Fruit fly (Drosophila melanogaster) whole organism, embryonic: ENCODE results near the gene Yp1.
A peak's percentile ranks its signal among the peaks of the same experiment; 100 is the strongest.

Experiments used
- Abd-B ChIP-seq: fragments of 200-800 bp; sonication (Bioruptor generic); optimal IDR thresholded peaks from 2 replicates; lab custom pipeline; 2018; ENCODE audit warnings: missing biosample characterization, mild to moderate bottlenecking, missing genetic modification characterization, moderate library complexity
- Adf1 ChIP-seq: fragments of 200-800 bp; sonication (Bioruptor generic); IDR thresholded peaks from 2 replicates; pipeline ENCODE4 v1.3.6; 2022; ENCODE audit warnings: missing biosample characterization, missing genetic modification characterization
- Atf-2 ChIP-seq: fragments of 200-800 bp; sonication (Bioruptor generic); optimal IDR thresholded peaks from 2 replicates; lab custom pipeline; 2016; ENCODE audit warnings: missing biosample characterization, missing genetic modification characterization
- Blimp-1 ChIP-seq: fragments of 200-800 bp; sonication (Bioruptor generic); optimal IDR thresholded peaks from 3 replicates; lab custom pipeline; 2018; ENCODE audit warnings: missing biosample characterization, missing genetic modification characterization, mild to moderate bottlenecking, moderate library complexity, missing genetic modification reagents
- CG10321 ChIP-seq: fragments of 200-800 bp; sonication (Bioruptor generic); IDR thresholded peaks from 2 replicates; pipeline ENCODE4 v1.3.6; 2022; ENCODE audit warnings: missing biosample characterization, missing genetic modification characterization
- CG10543 ChIP-seq: fragments of 200-800 bp; sonication (Bioruptor generic); optimal IDR thresholded peaks from 3 replicates; lab custom pipeline; 2017; ENCODE audit warnings: missing biosample characterization, mild to moderate bottlenecking, missing genetic modification characterization, moderate library complexity
- CG10959 ChIP-seq: fragments of 200-800 bp; sonication (Bioruptor generic); IDR thresholded peaks from 2 replicates; pipeline ENCODE4 v1.3.6; 2022; ENCODE audit warnings: missing biosample characterization, missing genetic modification characterization
- CG10979 ChIP-seq: fragments of 200-800 bp; sonication (Bioruptor generic); optimal IDR thresholded peaks from 2 replicates; lab custom pipeline; 2018; ENCODE audit warnings: missing biosample characterization, mild to moderate bottlenecking, missing genetic modification characterization, moderate library complexity
- CG12744 ChIP-seq: fragments of 200-800 bp; sonication (Bioruptor generic); optimal IDR thresholded peaks from 2 replicates; lab custom pipeline; 2016; ENCODE audit warnings: missing biosample characterization, missing genetic modification characterization
- CG13296 ChIP-seq: fragments of 200-800 bp; sonication (Bioruptor generic); optimal IDR thresholded peaks from 3 replicates; lab custom pipeline; 2018; ENCODE audit warnings: missing biosample characterization, mild to moderate bottlenecking, missing genetic modification characterization
- CG14050 ChIP-seq: fragments of 200-800 bp; sonication (Bioruptor generic); IDR thresholded peaks from 3 replicates; pipeline ENCODE4 v1.3.6; 2022; ENCODE audit warnings: missing biosample characterization, missing genetic modification characterization
- CG14667 ChIP-seq: fragments of 200-800 bp; sonication (Bioruptor generic); IDR thresholded peaks from 2 replicates; pipeline ENCODE4 v1.3.6; 2022; ENCODE audit warnings: missing biosample characterization, missing genetic modification characterization
- CG15011 ChIP-seq: fragments of 200-800 bp; sonication (Bioruptor generic); optimal IDR thresholded peaks from 3 replicates; lab custom pipeline; 2018; ENCODE audit warnings: missing biosample characterization, mild to moderate bottlenecking, missing genetic modification characterization
- CG16813 ChIP-seq: fragments of 200-800 bp; sonication (Bioruptor generic); IDR thresholded peaks from 3 replicates; pipeline ENCODE4 v1.3.6; 2022; ENCODE audit warnings: missing biosample characterization, missing genetic modification characterization; ENCODE audit not compliant: partially characterized antibody
- CG17186 ChIP-seq: fragments of 200-800 bp; sonication (Bioruptor generic); optimal IDR thresholded peaks from 3 replicates; lab custom pipeline; 2017; ENCODE audit warnings: missing biosample characterization, missing genetic modification reagents, missing genetic modification characterization
- CG30403 ChIP-seq: fragments of 200-800 bp; sonication (Bioruptor generic); optimal IDR thresholded peaks from 3 replicates; lab custom pipeline; 2016; ENCODE audit warnings: missing biosample characterization, missing genetic modification characterization
- CG32772 ChIP-seq: fragments of 200-800 bp; sonication (Bioruptor generic); IDR thresholded peaks from 2 replicates; pipeline ENCODE4 v1.3.6; 2022; ENCODE audit warnings: missing biosample characterization, missing genetic modification characterization
- CG4424 ChIP-seq: fragments of 200-800 bp; sonication (Bioruptor generic); optimal IDR thresholded peaks from 3 replicates; lab custom pipeline; 2016; ENCODE audit warnings: missing biosample characterization, missing genetic modification characterization
- CG6272 ChIP-seq: fragments of 200-800 bp; sonication (Bioruptor generic); IDR thresholded peaks from 2 replicates; pipeline ENCODE4 v1.3.6; 2022; ENCODE audit warnings: missing biosample characterization, missing genetic modification characterization
- CG6654 ChIP-seq: fragments of 200-800 bp; sonication (Bioruptor generic); optimal IDR thresholded peaks from 2 replicates; lab custom pipeline; 2017; ENCODE audit warnings: missing biosample characterization, mild to moderate bottlenecking, missing genetic modification characterization
- CG8089 ChIP-seq: fragments of 200-800 bp; sonication (Bioruptor generic); optimal IDR thresholded peaks from 3 replicates; lab custom pipeline; 2016; ENCODE audit warnings: missing biosample characterization, missing genetic modification characterization
- CoRest ChIP-seq: fragments of 200-800 bp; sonication (Bioruptor generic); optimal IDR thresholded peaks from 3 replicates; lab custom pipeline; 2018; ENCODE audit warnings: missing biosample characterization, mild to moderate bottlenecking, missing genetic modification characterization, moderate library complexity
- D19A ChIP-seq: fragments of 200-800 bp; optimal IDR thresholded peaks from 3 replicates; lab custom pipeline; 2019; ENCODE audit warnings: missing biosample characterization, mild to moderate bottlenecking, missing genetic modification characterization, moderate library complexity
- E2f1 ChIP-seq: fragments of 200-800 bp; sonication (Bioruptor generic); IDR thresholded peaks from 2 replicates; pipeline ENCODE4 v1.3.6; 2022; ENCODE audit warnings: missing biosample characterization, missing genetic modification characterization
- HLH54F ChIP-seq: fragments of 200-800 bp; sonication (Bioruptor generic); optimal IDR thresholded peaks from 3 replicates; lab custom pipeline; 2016; ENCODE audit warnings: missing biosample characterization, missing genetic modification characterization
- Hmx ChIP-seq: fragments of 200-800 bp; sonication (Bioruptor generic); optimal IDR thresholded peaks from 2 replicates; lab custom pipeline; 2016; ENCODE audit warnings: missing biosample characterization, missing genetic modification characterization
- Hsf ChIP-seq: fragments of 200-800 bp; sonication (Bioruptor generic); optimal IDR thresholded peaks from 3 replicates; lab custom pipeline; 2016; ENCODE audit warnings: missing biosample characterization, missing genetic modification characterization
- Lpt ChIP-seq: fragments of >200 bp; optimal IDR thresholded peaks from 2 replicates; lab custom pipeline; 2018; ENCODE audit warnings: missing biosample characterization, missing genetic modification characterization
- NFAT ChIP-seq: fragments of 200-800 bp; sonication (Bioruptor generic); IDR thresholded peaks from 2 replicates; pipeline ENCODE4 v1.3.6; 2022; ENCODE audit warnings: missing biosample characterization, missing genetic modification characterization
- Nf-YC ChIP-seq: fragments of 200-800 bp; optimal IDR thresholded peaks from 3 replicates; lab custom pipeline; 2019; ENCODE audit warnings: missing biosample characterization, mild to moderate bottlenecking, missing genetic modification characterization, moderate library complexity
- Oaz ChIP-seq: fragments of 200-800 bp; sonication (Bioruptor generic); IDR thresholded peaks from 2 replicates; pipeline ENCODE4 v1.3.6; 2022; ENCODE audit warnings: missing biosample characterization, missing genetic modification characterization
- Poxn ChIP-seq: fragments of 200-800 bp; sonication (Bioruptor generic); IDR thresholded peaks from 2 replicates; pipeline ENCODE4 v1.3.6; 2022; ENCODE audit warnings: missing biosample characterization, missing genetic modification characterization
- Rfx ChIP-seq: fragments of 200-800 bp; sonication (Bioruptor generic); IDR thresholded peaks from 2 replicates; pipeline ENCODE4 v1.3.6; 2022; ENCODE audit warnings: missing biosample characterization, missing genetic modification characterization
- ap ChIP-seq: fragments of 200-800 bp; sonication (Bioruptor generic); IDR thresholded peaks from 2 replicates; pipeline ENCODE4 v1.3.6; 2022; ENCODE audit warnings: missing biosample characterization, missing genetic modification characterization
- br ChIP-seq: fragments of >200 bp; optimal IDR thresholded peaks from 2 replicates; lab custom pipeline; 2017
- chm ChIP-seq: fragments of 200-800 bp; sonication (Bioruptor generic); IDR thresholded peaks from 2 replicates; pipeline ENCODE4 v1.3.6; 2022; ENCODE audit warnings: missing biosample characterization, missing genetic modification characterization
- ci ChIP-seq: fragments of 200-800 bp; sonication (Bioruptor generic); IDR thresholded peaks from 3 replicates; pipeline ENCODE4 v1.3.6; 2022; ENCODE audit warnings: missing biosample characterization, missing genetic modification characterization
- corto ChIP-seq: fragments of 200-800 bp; sonication (Bioruptor generic); optimal IDR thresholded peaks from 2 replicates; lab custom pipeline; 2016; ENCODE audit warnings: missing biosample characterization, mild to moderate bottlenecking, missing genetic modification characterization, moderate library complexity
- crol ChIP-seq: fragments of 200-800 bp; sonication (Bioruptor generic); IDR thresholded peaks from 2 replicates; pipeline ENCODE4 v1.3.6; 2022; ENCODE audit warnings: missing biosample characterization, missing genetic modification characterization
- dmrt99B ChIP-seq: fragments of 200-800 bp; sonication (Bioruptor generic); optimal IDR thresholded peaks from 2 replicates; lab custom pipeline; 2018; ENCODE audit warnings: missing biosample characterization, mild to moderate bottlenecking, missing genetic modification characterization, moderate library complexity
- dysf ChIP-seq: fragments of 200-800 bp; sonication (Bioruptor generic); IDR thresholded peaks from 3 replicates; pipeline ENCODE4 v1.3.6; 2022; ENCODE audit warnings: missing biosample characterization, missing genetic modification characterization
- emc ChIP-seq: fragments of 200-800 bp; sonication (Bioruptor generic); optimal IDR thresholded peaks from 2 replicates; lab custom pipeline; 2016; ENCODE audit warnings: missing biosample characterization, missing genetic modification characterization
- hth ChIP-seq: fragments of >200 bp; optimal IDR thresholded peaks from 2 replicates; lab custom pipeline; 2017; ENCODE audit warnings: inconsistent platforms
- jumu ChIP-seq: fragments of 200-800 bp; sonication (Bioruptor generic); optimal IDR thresholded peaks from 3 replicates; lab custom pipeline; 2016; ENCODE audit warnings: missing biosample characterization, missing genetic modification characterization
- nerfin-2 ChIP-seq: fragments of 200-800 bp; sonication (Bioruptor generic); IDR thresholded peaks from 2 replicates; pipeline ENCODE4 v1.3.6; 2022; ENCODE audit warnings: missing biosample characterization, missing genetic modification characterization; ENCODE audit not compliant: partially characterized antibody
- odd ChIP-seq: fragments of 200-800 bp; sonication (Bioruptor generic); optimal IDR thresholded peaks from 2 replicates; lab custom pipeline; 2017; ENCODE audit warnings: missing biosample characterization, mild to moderate bottlenecking, missing genetic modification characterization
- pho ChIP-seq: fragments of 200-800 bp; sonication (Bioruptor generic); optimal IDR thresholded peaks from 2 replicates; lab custom pipeline; 2016; ENCODE audit warnings: missing biosample characterization, missing genetic modification characterization
- sd ChIP-seq: fragments of 200-800 bp; sonication (Bioruptor generic); optimal IDR thresholded peaks from 3 replicates; lab custom pipeline; 2018; ENCODE audit warnings: missing biosample characterization, mild to moderate bottlenecking, missing genetic modification characterization, moderate library complexity
- sens-2 ChIP-seq: fragments of 200-800 bp; sonication (Bioruptor generic); IDR thresholded peaks from 2 replicates; pipeline ENCODE4 v1.3.6; 2022; ENCODE audit warnings: missing biosample characterization, missing genetic modification characterization
- slp2 ChIP-seq: fragments of 200-800 bp; sonication (Bioruptor generic); optimal IDR thresholded peaks from 2 replicates; lab custom pipeline; 2016; ENCODE audit warnings: missing biosample characterization, missing genetic modification characterization
- tup ChIP-seq: fragments of 200-800 bp; sonication (Bioruptor generic); optimal IDR thresholded peaks from 2 replicates; lab custom pipeline; 2016; ENCODE audit warnings: missing biosample characterization, mild to moderate bottlenecking, missing genetic modification characterization, moderate library complexity
- tx ChIP-seq: fragments of 200-800 bp; sonication (Bioruptor generic); optimal IDR thresholded peaks from 2 replicates; lab custom pipeline; 2016; ENCODE audit warnings: missing biosample characterization, missing genetic modification characterization

Gene Yp1

DNA sequence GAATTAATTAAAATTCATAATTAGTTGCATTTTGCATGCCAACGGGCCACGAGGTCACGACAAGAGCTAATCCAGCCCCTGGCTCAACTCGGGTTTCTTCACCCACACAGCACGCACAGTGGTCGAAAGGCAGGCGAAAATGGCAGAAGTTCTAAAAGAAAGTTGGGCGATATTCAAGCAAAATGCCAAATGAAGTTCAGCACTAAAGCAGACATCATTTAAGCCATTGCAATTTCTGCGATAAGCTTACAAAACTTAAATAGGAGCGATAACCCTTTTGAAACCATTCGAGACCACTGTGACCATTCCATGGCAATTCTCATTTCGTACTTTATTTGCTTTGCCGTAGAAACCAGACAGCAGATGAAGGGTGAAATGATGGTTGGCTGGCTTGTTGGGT, 13.9 kb downstream of the Yp1 start (continued):
- peak; percentile 62; the same call in 2 of the 3 replicates for TF ChIP-seq dysf (GFP tag; lab: Robert Waterston, UW)
- TF ChIP-seq CG30403 (GFP tag; lab: Kevin White, UChicago) = peak; percentile 33
- TF ChIP-seq CG10959 (GFP tag; lab: Robert Waterston, UW) = peak; percentile 45; the same call in 1 of the 2 replicates
- TF ChIP-seq Blimp-1 (GFP tag; lab: Kevin White, UChicago) = peak; percentile 52
- peak; percentile 32; the same call in 1 of the 3 replicates for TF ChIP-seq CG16813 (GFP tag; lab: Robert Waterston, UW)
- no peak for TF ChIP-seq tup
- TF ChIP-seq Nf-YC (tag; lab: Kevin White, UChicago) = no peak
- peak; percentile 57 for TF ChIP-seq dmrt99B (tag; lab: Kevin White, UChicago)
- TF ChIP-seq CG10543 (GFP tag; lab: Kevin White, UChicago) = no peak
- no peak for TF ChIP-seq CG14667
- 0 out of 2 replicates have a peak, but pooled peaks have one; percentile 20 for TF ChIP-seq CG6272 (GFP tag; lab: Robert Waterston, UW)
- no peak for TF ChIP-seq CG15011 (GFP tag; lab: Kevin White, UChicago)
- peak; percentile 18 for TF ChIP-seq CG6654 (GFP tag; lab: Kevin White, UChicago)
- TF ChIP-seq CG13296 = no peak
- TF ChIP-seq CG10321 (GFP tag; lab: Robert Waterston, UW) = no peak
- no peak for TF ChIP-seq corto (GFP tag; lab: Kevin White, UChicago)
- peak; percentile 44 for TF ChIP-seq Hsf (GFP tag; lab: Kevin White, UChicago)
- no peak for TF ChIP-seq Adf1
- 0 out of 2 replicates have a peak, but pooled peaks have one; percentile 33 for TF ChIP-seq chm (GFP tag; lab: Robert Waterston, UW)
- TF ChIP-seq jumu (GFP tag; lab: Kevin White, UChicago) = peak; percentile 30
- no peak for TF ChIP-seq CG12744 (GFP tag; lab: Kevin White, UChicago)
- no peak for TF ChIP-seq emc (GFP tag; lab: Kevin White, UChicago)
- TF ChIP-seq odd (GFP tag; lab: Kevin White, UChicago) = peak; percentile 3
- no peak for TF ChIP-seq hth
- TF ChIP-seq E2f1 = 0 out of 2 replicates have a peak, but pooled peaks have one; percentile 22
- peak; percentile 8 for TF ChIP-seq CoRest (tag; lab: Kevin White, UChicago)
- peak; percentile 34 for TF ChIP-seq D19A
- no peak for TF ChIP-seq CG17186 (GFP tag; lab: Kevin White, UChicago)
- no peak for TF ChIP-seq sens-2
- no peak for TF ChIP-seq nerfin-2 (GFP tag; lab: Robert Waterston, UW)
- TF ChIP-seq Hmx (GFP tag; lab: Kevin White, UChicago) = no peak
- TF ChIP-seq CG4424 (GFP tag; lab: Kevin White, UChicago) = peak; percentile 47
- peak; percentile 15 for TF ChIP-seq HLH54F (GFP tag; lab: Kevin White, UChicago)
- TF ChIP-seq Lpt (GFP tag; lab: Kevin White, UChicago) = no peak
- peak; percentile 7 for TF ChIP-seq tx
- peak; percentile 32; the same call in 1 of the 2 replicates for TF ChIP-seq CG32772
- TF ChIP-seq crol = no peak
- no peak for TF ChIP-seq sd (tag; lab: Kevin White, UChicago)
- no peak; the same call in 1 of the 2 replicates for TF ChIP-seq Oaz (GFP tag; lab: Robert Waterston, UW)
- no peak for TF ChIP-seq Abd-B
- TF ChIP-seq Poxn = no peak
- TF ChIP-seq NFAT = no peak
- TF ChIP-seq CG14050 (GFP tag; lab: Robert Waterston, UW) = peak; percentile 34; the same call in 1 of the 3 replicates
- no peak for TF ChIP-seq br (lab: Kevin White, UChicago)
- peak; percentile 15 for TF ChIP-seq CG8089 (GFP tag; lab: Kevin White, UChicago)
- TF ChIP-seq pho (GFP tag; lab: Kevin White, UChicago) = no peak
- no peak for TF ChIP-seq ap (GFP tag; lab: Robert Waterston, UW)
- no peak for TF ChIP-seq slp2 (GFP tag; lab: Kevin White, UChicago)
- TF ChIP-seq CG10979 (tag; lab: Kevin White, UChicago) = peak; percentile 46
- TF ChIP-seq ci (GFP tag; lab: Robert Waterston, UW) = peak; percentile 75
- TF ChIP-seq Rfx (GFP tag; lab: Robert Waterston, UW) = no peak
- TF ChIP-seq Atf-2 (GFP tag; lab: Kevin White, UChicago) = no peak
